Fruit fly (Drosophila melanogaster) whole organism: ENCODE measurements around the gene CG15537.

Source experiments
- CG8478 ChIP-seq: fragments of >200 bp; optimal IDR thresholded peaks from 2 replicates; lab custom pipeline; 2018; ENCODE audit warnings: inconsistent platforms
- Dll ChIP-seq: fragments of >200 bp; optimal IDR thresholded peaks from 2 replicates; lab custom pipeline; 2017
- EcR ChIP-seq, 2 experiments: fragments of >200 bp; optimal IDR thresholded peaks; 2 replicates each; lab custom pipeline; 2017; ENCODE audit warnings: missing biosample characterization in 2 of 2, missing genetic modification characterization in 2 of 2, missing genetic modification reagents in 2 of 2
- pan ChIP-seq: fragments of >200 bp; optimal IDR thresholded peaks from 2 replicates; lab custom pipeline; 2017
- psq ChIP-seq: fragments of >200 bp; optimal IDR thresholded peaks from 2 replicates; lab custom pipeline; 2017
- usp ChIP-seq: fragments of >200 bp; optimal IDR thresholded peaks from 2 replicates; lab custom pipeline; 2017; ENCODE audit warnings: missing biosample characterization, missing genetic modification characterization, mixed read lengths

The CG15537 gene

dm6 chr3R:30449446-30449845 is 6.0 kb upstream of the CG15537 start:
- TF ChIP-seq pan (lab: Kevin White, UChicago) (no peak), EcR (GFP tag; optimal IDR thresholded peaks at IDR 0.05; lab: Kevin White, UChicago) (no peak)

dm6 chr3R:30444946-30445345 is 1.5 kb upstream of the CG15537 start, which contains the start of gene Osi23:
Gene Osi23 (minus strand): TSS chr3R:30445046.
- no peak for TF ChIP-seq psq (lab: Kevin White, UChicago)
- TF ChIP-seq usp (GFP tag; lab: Kevin White, UChicago), result no peak
- no peak for TF ChIP-seq CG8478 (lab: Kevin White, UChicago)
- no peak for TF ChIP-seq pan (lab: Kevin White, UChicago)
- TF ChIP-seq EcR (GFP tag; optimal IDR thresholded peaks at IDR 0.05; lab: Kevin White, UChicago), result no peak
- no peak for TF ChIP-seq Dll (lab: Kevin White, UChicago)

- TF ChIP-seq usp (GFP tag; lab: Kevin White, UChicago) (no peak), psq (lab: Kevin White, UChicago) (no peak), CG8478 (lab: Kevin White, UChicago) (no peak), Dll (lab: Kevin White, UChicago) (no peak), pan (lab: Kevin White, UChicago) (no peak), EcR (GFP tag; optimal IDR thresholded peaks at IDR 0.05; lab: Kevin White, UChicago) (no peak)
Observed at dm6 chr3R:30431258-30432114, 11.9 kb downstream of the CG15537 start, which contains the start of gene CG15534. Gene CG15534 (plus strand): TSS chr3R:30432064.

- TF ChIP-seq EcR (GFP tag; optimal IDR thresholded peaks at IDR 0.05; lab: Kevin White, UChicago) (no peak), CG8478 (lab: Kevin White, UChicago) (no peak)
Observed at dm6 chr3R:30428459-30428858, 14.9 kb downstream of the CG15537 start, which contains the start of gene CG15533. Gene CG15533 (plus strand): TSS chr3R:30428820.

- TF ChIP-seq Dll (lab: Kevin White, UChicago), result no peak
Observed at dm6 chr3R:30427805-30428359, 15.5 kb downstream of the CG15537 start, which contains the start of gene CG2218. Gene CG2218 (minus strand): TSS chr3R:30428276.

- TF ChIP-seq CG8478 (lab: Kevin White, UChicago), result no peak
- no peak for TF ChIP-seq Dll (lab: Kevin White, UChicago)
- TF ChIP-seq pan (lab: Kevin White, UChicago), result no peak
- no peak for TF ChIP-seq psq (lab: Kevin White, UChicago)
- TF ChIP-seq usp (GFP tag; lab: Kevin White, UChicago), result no peak
- no peak for TF ChIP-seq EcR (GFP tag; optimal IDR thresholded peaks at IDR 0.05; lab: Kevin White, UChicago)
Observed at dm6 chr3R:30426626-30427025, 16.8 kb downstream of the CG15537 start.

- TF ChIP-seq psq (lab: Kevin White, UChicago), result no peak
- no peak for TF ChIP-seq pan (lab: Kevin White, UChicago)
- TF ChIP-seq CG8478 (lab: Kevin White, UChicago), result no peak
- no peak for TF ChIP-seq EcR (GFP tag; optimal IDR thresholded peaks at IDR 0.05; lab: Kevin White, UChicago)
- TF ChIP-seq usp (GFP tag; lab: Kevin White, UChicago), result no peak
- no peak for TF ChIP-seq Dll (lab: Kevin White, UChicago)
Observed at dm6 chr3R:30425622-30426021, 17.8 kb downstream of the CG15537 start.

- no peak for TF ChIP-seq CG8478 (lab: Kevin White, UChicago)
- no peak for TF ChIP-seq pan (lab: Kevin White, UChicago)
- TF ChIP-seq usp (GFP tag; lab: Kevin White, UChicago), result no peak
- TF ChIP-seq psq (lab: Kevin White, UChicago), result no peak
- TF ChIP-seq EcR (GFP tag; optimal IDR thresholded peaks at IDR 0.05; lab: Kevin White, UChicago), result no peak
Observed at dm6 chr3R:30424993-30425392, 18.4 kb downstream of the CG15537 start, which contains the start of gene CG15536. Gene CG15536 (minus strand): TSS chr3R:30425162.

dm6 chr3R:30423695-30424094 is 19.7 kb downstream of the CG15537 start, which contains the start of the genes CG15535 and mRpS18C:
Gene CG15535 (minus strand): TSS chr3R:30423929.
Gene mRpS18C (plus strand): TSS chr3R:30423974.
- TF ChIP-seq psq (lab: Kevin White, UChicago) (no peak), Dll (lab: Kevin White, UChicago) (no peak), CG8478 (lab: Kevin White, UChicago) (no peak), EcR (GFP tag; optimal IDR thresholded peaks at IDR 0.05; lab: Kevin White, UChicago) (no peak), pan (lab: Kevin White, UChicago) (no peak), usp (GFP tag; lab: Kevin White, UChicago) (no peak)

- TF ChIP-seq EcR (GFP tag; optimal IDR thresholded peaks at IDR 0.05; lab: Kevin White, UChicago) (no peak), usp (GFP tag; lab: Kevin White, UChicago) (no peak), CG8478 (lab: Kevin White, UChicago) (no peak), Dll (lab: Kevin White, UChicago) (no peak), psq (lab: Kevin White, UChicago) (no peak)
Observed at dm6 chr3R:30422871-30423270, 20.5 kb downstream of the CG15537 start, which contains the start of the genes CG2217 and CG42740. Gene CG2217 (minus strand): TSS chr3R:30422971. Gene CG42740 (minus strand): TSS chr3R:30422971.

- TF ChIP-seq Dll (lab: Kevin White, UChicago), result no peak
- no peak for TF ChIP-seq usp (GFP tag; lab: Kevin White, UChicago)
- TF ChIP-seq EcR (GFP tag; optimal IDR thresholded peaks at IDR 0.05; lab: Kevin White, UChicago), result no peak
- no peak for TF ChIP-seq pan (lab: Kevin White, UChicago)
- TF ChIP-seq psq (lab: Kevin White, UChicago), result no peak
- no peak for TF ChIP-seq CG8478 (lab: Kevin White, UChicago)
Observed at dm6 chr3R:30419216-30419615, 24.2 kb downstream of the CG15537 start.
